Fruit fly (Drosophila melanogaster) Kc167 (cell line): ENCODE measurements around the gene Dyro.

Source experiments
- Myc ChIP-seq: fragments of >200 bp; optimal IDR thresholded peaks from 2 replicates; lab custom pipeline; 2017; ENCODE audit warnings: missing external identifiers
- Sin3A ChIP-seq: fragments of >200 bp; optimal IDR thresholded peaks from 2 replicates; lab custom pipeline; 2018; ENCODE audit warnings: missing external identifiers
- h ChIP-seq: fragments of >200 bp; optimal IDR thresholded peaks from 3 replicates; lab custom pipeline; 2018; ENCODE audit warnings: missing external identifiers
- insv ChIP-seq: fragments of >200 bp; optimal IDR thresholded peaks from 3 replicates; lab custom pipeline; 2018; ENCODE audit warnings: missing external identifiers
- psq ChIP-seq: fragments of >200 bp; optimal IDR thresholded peaks from 2 replicates; lab custom pipeline; 2017; ENCODE audit warnings: missing external identifiers
- ttk ChIP-seq: sonication (Bioruptor generic); optimal IDR thresholded peaks from 2 replicates; lab custom pipeline; 2017; ENCODE audit warnings: missing external identifiers

The Dyro gene

dm6 chr3L:11289130-11289716 is 6.5 kb downstream of the Dyro start:
- TF ChIP-seq Sin3A (lab: Kevin White, UChicago) (no peak), insv (no peak), ttk (no peak), h (no peak), Myc (lab: Kevin White, UChicago) (no peak)

- TF ChIP-seq Myc (lab: Kevin White, UChicago) (no peak), Sin3A (lab: Kevin White, UChicago) (no peak), insv (no peak), ttk (no peak), psq (lab: Kevin White, UChicago) (no peak), h (no peak)
Observed at dm6 chr3L:11287977-11288376, 7.7 kb downstream of the Dyro start.

DNA sequence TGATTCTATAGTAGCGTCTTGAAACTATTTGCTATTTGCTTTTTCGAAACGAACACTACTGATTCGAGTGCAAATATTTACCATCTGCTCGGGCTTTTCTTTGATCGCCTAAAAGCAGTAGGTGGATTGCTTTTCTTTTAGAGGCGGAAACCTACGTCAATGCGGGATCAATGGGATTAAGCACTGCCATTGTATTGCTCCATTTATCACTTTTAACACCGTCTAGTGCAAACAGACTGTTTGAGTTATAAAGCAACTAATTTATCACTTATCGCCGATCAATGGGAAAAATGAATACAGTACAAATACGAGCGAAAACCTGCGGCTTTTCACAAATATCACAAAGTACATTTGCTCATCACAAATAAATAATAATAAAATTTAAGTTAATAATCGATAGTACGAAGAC is 9.1 kb downstream of the Dyro start:
- TF ChIP-seq h: no peak
- TF ChIP-seq Sin3A (lab: Kevin White, UChicago): no peak
- TF ChIP-seq Myc (lab: Kevin White, UChicago): no peak
- TF ChIP-seq psq (lab: Kevin White, UChicago): no peak
- TF ChIP-seq insv: no peak
- no peak for TF ChIP-seq ttk

- TF ChIP-seq Myc (lab: Kevin White, UChicago) (no peak), insv (no peak), h (no peak), psq (lab: Kevin White, UChicago) (no peak), Sin3A (lab: Kevin White, UChicago) (no peak), ttk (no peak)
Observed at dm6 chr3L:11285572-11286276, 10.0 kb downstream of the Dyro start.

dm6 chr3L:11285066-11285465 is 10.7 kb downstream of the Dyro start:
- no peak for TF ChIP-seq Sin3A (lab: Kevin White, UChicago)
- no peak for TF ChIP-seq insv

- TF ChIP-seq Myc (lab: Kevin White, UChicago) (no peak), insv (no peak), h (no peak), psq (lab: Kevin White, UChicago) (no peak), ttk (no peak), Sin3A (lab: Kevin White, UChicago) (no peak)
Observed at dm6 chr3L:11284091-11285023, 11.4 kb downstream of the Dyro start.

DNA sequence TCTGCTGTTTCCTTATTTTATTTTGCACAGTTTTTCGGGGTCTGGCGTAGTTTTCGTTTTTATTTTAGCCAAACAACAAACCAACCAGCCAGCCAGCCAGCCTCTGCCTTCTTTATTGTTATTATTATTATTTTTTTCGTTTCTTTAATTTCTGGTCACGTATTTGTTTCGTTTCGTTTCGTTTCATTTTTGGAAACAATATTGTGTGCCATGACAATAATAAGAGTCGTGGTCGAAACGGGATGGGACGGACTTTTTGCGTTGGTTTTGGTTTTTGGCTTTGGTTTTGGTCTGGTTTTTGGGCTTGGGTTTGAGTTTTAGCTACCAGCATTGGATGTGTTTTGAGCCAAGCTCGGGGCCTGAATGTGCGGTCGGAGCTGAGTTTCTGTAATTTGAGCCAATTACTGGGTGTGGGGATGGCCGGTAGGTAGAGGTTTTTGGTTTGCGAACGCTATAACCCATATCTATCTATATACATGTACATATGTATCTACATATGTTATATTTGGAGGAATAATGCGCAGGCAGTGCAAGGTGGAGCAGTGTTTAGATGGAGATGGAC is 15.1 kb downstream of the Dyro start:
- TF ChIP-seq psq (lab: Kevin White, UChicago) (no peak), Sin3A (lab: Kevin White, UChicago) (no peak), Myc (lab: Kevin White, UChicago) (no peak), insv (no peak), h (no peak), ttk (no peak)

dm6 chr3L:11279321-11279827 is 16.3 kb downstream of the Dyro start:
- TF ChIP-seq Myc (lab: Kevin White, UChicago) (no peak), insv (no peak), ttk (no peak), psq (lab: Kevin White, UChicago) (no peak), h (no peak)

DNA sequence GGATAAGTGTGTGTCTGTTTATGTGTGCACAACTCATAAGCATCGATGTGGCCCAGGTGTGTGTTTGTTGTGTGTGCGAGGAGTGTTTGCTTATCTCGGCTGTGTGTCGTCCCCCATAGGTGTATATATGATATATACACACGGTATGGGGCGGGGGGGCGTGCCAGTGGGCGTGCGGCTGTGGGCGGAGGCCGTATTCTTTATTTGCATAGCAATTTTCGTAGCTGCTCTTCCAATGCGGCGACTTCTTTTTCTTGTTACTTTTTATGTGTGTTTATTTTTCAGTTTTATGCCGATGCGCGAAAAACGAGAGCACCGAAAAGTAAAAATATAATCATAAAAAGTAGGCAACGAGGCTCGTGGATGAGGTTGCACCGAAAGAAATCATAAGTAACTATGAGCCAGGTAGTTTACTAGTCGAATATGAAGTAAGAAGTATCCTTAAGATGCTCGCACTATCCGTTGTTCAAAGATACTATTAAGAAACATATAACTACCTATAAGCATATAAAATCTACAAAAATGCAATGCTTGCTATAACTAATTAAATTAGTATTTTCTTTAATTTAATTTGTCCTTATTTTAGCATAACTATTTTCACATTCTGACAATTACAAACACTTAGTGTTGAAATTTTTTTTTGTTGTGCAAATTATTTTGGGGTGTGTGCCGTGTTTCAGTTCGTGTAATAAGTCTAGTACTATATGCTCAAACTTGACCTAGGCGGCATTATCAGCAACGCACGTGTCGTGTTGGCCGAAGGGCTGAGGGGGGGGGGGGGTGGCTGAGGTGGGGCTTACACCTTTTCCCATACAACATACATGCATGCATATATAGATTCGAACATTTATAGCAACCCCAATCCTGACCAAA is 17.0 kb downstream of the Dyro start:
- no peak for TF ChIP-seq h
- no peak for TF ChIP-seq insv
- TF ChIP-seq Sin3A (lab: Kevin White, UChicago): no peak
- no peak for TF ChIP-seq Myc (lab: Kevin White, UChicago)
- no peak for TF ChIP-seq ttk
- TF ChIP-seq psq (lab: Kevin White, UChicago): no peak

DNA sequence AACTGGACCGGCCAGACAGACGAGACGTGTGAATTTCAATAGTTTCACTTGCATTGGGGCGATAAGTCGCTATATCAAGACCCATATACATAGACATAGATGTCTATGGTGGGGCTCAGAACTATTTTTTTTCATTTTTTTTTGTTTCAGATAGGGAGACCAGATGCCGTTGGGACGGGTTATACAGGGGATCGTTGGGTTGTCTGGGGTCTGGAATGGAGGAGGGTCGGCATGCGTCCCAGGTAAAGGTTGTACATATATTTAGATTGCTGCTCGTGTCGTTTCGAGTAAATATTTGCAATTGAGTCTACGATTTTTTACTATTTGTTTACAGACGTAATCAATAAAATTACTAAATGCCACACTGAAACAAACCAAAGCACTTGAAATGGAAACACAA is 19.7 kb downstream of the Dyro start:
- TF ChIP-seq h (no peak), Sin3A (lab: Kevin White, UChicago) (no peak), Myc (lab: Kevin White, UChicago) (no peak), ttk (no peak)

dm6 chr3L:11274142-11274672 is 21.5 kb downstream of the Dyro start:
- no peak for TF ChIP-seq ttk
- TF ChIP-seq h: no peak
- no peak for TF ChIP-seq Sin3A (lab: Kevin White, UChicago)
- TF ChIP-seq psq (lab: Kevin White, UChicago): no peak
- no peak for TF ChIP-seq Myc (lab: Kevin White, UChicago)
- no peak for TF ChIP-seq insv
